Worm (Caenorhabditis elegans): Measurements from ENCODE around the gene srx-21.

srx-21 gene

ce11 chrV:706918-707317, 30.1 kb downstream of the srx-21 start, which contains the start of gene srbc-38:
Gene srbc-38 (plus strand): TSS chrV:707218.
- no peak for TF ChIP-seq nhr-232 (tag; optimal IDR thresholded peaks at IDR 0.05)
- no peak for TF ChIP-seq pax-1 (tag; optimal IDR thresholded peaks at IDR 0.05)
- no peak for TF ChIP-seq ets-4 (tag; optimal IDR thresholded peaks at IDR 0.05)
- TF ChIP-seq nhr-11 (tag; optimal IDR thresholded peaks at IDR 0.05), result no peak
- no peak for TF ChIP-seq pag-3 (tag; optimal IDR thresholded peaks at IDR 0.05; ENCODE audit: borderline replicate concordance)
- no peak for TF ChIP-seq ceh-19 (GFP tag; optimal IDR thresholded peaks at IDR 0.05)
- TF ChIP-seq elt-4 (tag; optimal IDR thresholded peaks at IDR 0.05), result no peak
- no peak for TF ChIP-seq unc-86 (tag; optimal IDR thresholded peaks at IDR 0.05)
- TF ChIP-seq nfya-1 (tag; optimal IDR thresholded peaks at IDR 0.05), result no peak
- no peak for TF ChIP-seq pha-4 (tag; optimal IDR thresholded peaks at IDR 0.05)
- TF ChIP-seq syd-9 (tag; optimal IDR thresholded peaks at IDR 0.05), result no peak
- TF ChIP-seq hlh-13 (GFP tag; optimal IDR thresholded peaks at IDR 0.05), result no peak
- TF ChIP-seq tbx-7 (tag; optimal IDR thresholded peaks at IDR 0.05), result no peak
- TF ChIP-seq mec-3 (tag; optimal IDR thresholded peaks at IDR 0.05; ENCODE audit: borderline replicate concordance), result no peak
- no peak for TF ChIP-seq lim-6 (tag; optimal IDR thresholded peaks at IDR 0.05)
- TF ChIP-seq rnt-1 (tag; optimal IDR thresholded peaks at IDR 0.05), result no peak
- TF ChIP-seq ref-2 (tag; optimal IDR thresholded peaks at IDR 0.05), result no peak
- TF ChIP-seq ama-1 (optimal IDR thresholded peaks at IDR 0.05), result no peak
- TF ChIP-seq unc-55 (GFP tag; optimal IDR thresholded peaks at IDR 0.05), result no peak

DNA sequence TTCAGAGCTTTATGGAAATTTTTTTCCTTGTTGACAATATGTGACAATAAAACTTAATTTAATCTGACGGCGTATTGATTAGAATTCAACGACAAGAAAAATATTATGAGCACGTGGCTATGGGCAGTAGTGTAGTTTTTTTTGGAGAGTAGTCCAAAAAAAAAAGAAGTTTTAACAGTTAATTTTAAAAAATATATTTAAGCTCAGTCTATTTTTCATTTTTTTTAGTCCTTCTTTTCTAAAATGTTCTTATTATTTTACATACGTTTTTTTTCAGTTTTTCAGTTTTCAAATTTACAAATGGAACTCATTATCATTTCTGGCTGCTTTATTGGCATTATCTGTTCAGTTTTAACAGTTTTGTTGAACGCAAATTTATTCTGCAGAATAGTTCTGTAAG, 32.0 kb downstream of the srx-21 start, which contains the start of gene srbc-39:
TSS of gene srbc-39 (plus strand) at position 301 of the 400 bp plus-strand sequence.
- TF ChIP-seq syd-9 (tag; optimal IDR thresholded peaks at IDR 0.05) (no peak), pax-1 (tag; optimal IDR thresholded peaks at IDR 0.05) (no peak), lin-11 (tag; optimal IDR thresholded peaks at IDR 0.05) (no peak), ceh-19 (GFP tag; optimal IDR thresholded peaks at IDR 0.05) (no peak), pat-9 (tag; optimal IDR thresholded peaks at IDR 0.05) (no peak), pag-3 (tag; optimal IDR thresholded peaks at IDR 0.05; ENCODE audit: borderline replicate concordance) (no peak), ceh-2 (tag; optimal IDR thresholded peaks at IDR 0.05) (no peak), ama-1 (optimal IDR thresholded peaks at IDR 0.05) (no peak), hlh-13 (GFP tag; optimal IDR thresholded peaks at IDR 0.05) (no peak), zip-5 (tag; optimal IDR thresholded peaks at IDR 0.05) (no peak), sox-2 (GFP tag; IDR thresholded peaks at IDR 0.05) (no peak), ceh-18 (tag; optimal IDR thresholded peaks at IDR 0.05) (no peak), ref-2 (tag; optimal IDR thresholded peaks at IDR 0.05) (no peak)

DNA sequence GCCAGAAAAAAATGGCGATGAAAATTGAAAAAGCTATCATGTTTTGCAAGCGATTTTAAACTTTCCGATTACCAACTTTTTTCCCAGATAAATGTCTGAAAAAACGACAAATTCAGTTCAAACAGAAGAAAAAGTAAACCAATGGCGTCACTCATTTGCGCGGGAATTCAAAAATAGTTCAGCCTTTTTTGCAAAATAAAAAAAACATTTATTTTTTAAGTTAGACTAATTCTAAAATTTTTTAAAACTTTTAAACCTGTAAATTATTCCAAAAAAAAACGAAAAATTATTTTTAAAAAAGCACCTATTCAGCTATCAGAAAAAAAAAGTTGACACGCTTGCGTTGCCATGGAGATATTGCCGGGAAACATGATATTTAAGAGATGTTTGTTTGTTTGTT, 36.0 kb downstream of the srx-21 start, which contains the start of gene cyp-33C11:
TSS of gene cyp-33C11 (minus strand) at position 101 of the 400 bp plus-strand sequence.
- TF ChIP-seq pag-3 (tag; optimal IDR thresholded peaks at IDR 0.05; ENCODE audit: borderline replicate concordance) (no peak), F13H6.1 (tag; optimal IDR thresholded peaks at IDR 0.05) (no peak), ceh-22 (tag; optimal IDR thresholded peaks at IDR 0.05) (no peak), ets-4 (tag; optimal IDR thresholded peaks at IDR 0.05) (no peak), fkh-6 (tag; optimal IDR thresholded peaks at IDR 0.05) (no peak), che-1 (tag; optimal IDR thresholded peaks at IDR 0.05) (no peak), zip-5 (tag; optimal IDR thresholded peaks at IDR 0.05) (no peak), lim-6 (tag; optimal IDR thresholded peaks at IDR 0.05) (no peak), ceh-45 (GFP tag; IDR thresholded peaks at IDR 0.05) (no peak), ahr-1 (tag; optimal IDR thresholded peaks at IDR 0.05) (no peak), elt-2 (tag; optimal IDR thresholded peaks at IDR 0.05) (no peak), pha-2 (tag; optimal IDR thresholded peaks at IDR 0.05) (no peak), syd-9 (tag; optimal IDR thresholded peaks at IDR 0.05) (no peak), sox-2 (GFP tag; IDR thresholded peaks at IDR 0.05) (no peak), ztf-16 (tag; optimal IDR thresholded peaks at IDR 0.05) (no peak)

ce11 chrV:719731-720130, 42.9 kb downstream of the srx-21 start, which contains the start of gene srbc-40:
Gene srbc-40 (minus strand): TSS chrV:719831.
- TF ChIP-seq sox-2 (GFP tag; IDR thresholded peaks at IDR 0.05), result no peak
- no peak for TF ChIP-seq elt-2 (tag; optimal IDR thresholded peaks at IDR 0.05)
- no peak for TF ChIP-seq ceh-22 (tag; optimal IDR thresholded peaks at IDR 0.05)
- no peak for TF ChIP-seq C08G9.2 (tag; optimal IDR thresholded peaks at IDR 0.05)
- TF ChIP-seq ets-4 (tag; optimal IDR thresholded peaks at IDR 0.05), result no peak
- TF ChIP-seq unc-3 (GFP tag; conservative IDR thresholded peaks at IDR 0.05), result no peak
- no peak for TF ChIP-seq unc-3 (tag; optimal IDR thresholded peaks at IDR 0.05)
- TF ChIP-seq hlh-13 (GFP tag; optimal IDR thresholded peaks at IDR 0.05), result no peak
- TF ChIP-seq pag-3 (tag; optimal IDR thresholded peaks at IDR 0.05; ENCODE audit: borderline replicate concordance), result no peak
- TF ChIP-seq sdc-2 (tag; optimal IDR thresholded peaks at IDR 0.05), result no peak
- no peak for TF ChIP-seq fkh-6 (tag; optimal IDR thresholded peaks at IDR 0.05)
- TF ChIP-seq ceh-14 (tag; optimal IDR thresholded peaks at IDR 0.05), result no peak
- TF ChIP-seq elt-4 (tag; optimal IDR thresholded peaks at IDR 0.05), result no peak
- no peak for TF ChIP-seq tbx-7 (tag; optimal IDR thresholded peaks at IDR 0.05)
- TF ChIP-seq zip-5 (tag; optimal IDR thresholded peaks at IDR 0.05), result no peak
- no peak for TF ChIP-seq Y22D7AL.16 (tag; optimal IDR thresholded peaks at IDR 0.05)
- no peak for TF ChIP-seq ceh-9 (tag; optimal IDR thresholded peaks at IDR 0.05)
